Worm (Caenorhabditis elegans) whole organism, young adult: ENCODE measurements around the gene hpo-18.

ENCODE experiments used
- Y56A3A.18 ChIP-seq: fragments of 200-800 bp; sonication (Bioruptor generic); IDR thresholded peaks from 2 replicates; pipeline ENCODE4 v1.3.6; 2022; ENCODE audit warnings: missing genetic modification reagents, missing genetic modification characterization, missing compliant biosample characterization
- aptf-2 ChIP-seq: fragments of 200-800 bp; sonication (Bioruptor generic); conservative IDR thresholded peaks from 2 replicates; pipeline ENCODE4 v1.3.6; 2022; ENCODE audit warnings: missing genetic modification reagents, missing genetic modification characterization, missing compliant biosample characterization
- ceh-79 ChIP-seq: sonication (generic microtip); optimal IDR thresholded peaks from 2 replicates; lab custom pipeline; 2017; ENCODE audit warnings: mild to moderate bottlenecking, missing genetic modification characterization, missing compliant biosample characterization
- dox-1 ChIP-seq: fragments of 200-800 bp; sonication (Bioruptor generic); IDR thresholded peaks from 2 replicates; pipeline ENCODE4 v1.3.6; 2022; ENCODE audit warnings: missing genetic modification reagents, missing genetic modification characterization, missing compliant biosample characterization
- dpl-1 ChIP-seq: fragments of 150-350 bp; optimal IDR thresholded peaks from 2 replicates; lab custom pipeline; 2014; ENCODE audit warnings: missing biosample characterization, missing genetic modification reagents, missing genetic modification characterization
- him-1 ChIP-seq: sonication (generic microtip); optimal IDR thresholded peaks from 2 replicates; lab custom pipeline; 2016; ENCODE audit warnings: missing genotype, missing genetic modification reagents, missing genetic modification characterization, missing compliant biosample characterization
- hrde-1 ChIP-seq: sonication (generic microtip); optimal IDR thresholded peaks from 2 replicates; lab custom pipeline; 2016; ENCODE audit warnings: missing genetic modification characterization, mild to moderate bottlenecking, missing compliant biosample characterization, moderate library complexity, missing genotype, missing genetic modification reagents, borderline replicate concordance
- hsf-1 ChIP-seq: fragments of 200-800 bp; sonication (Bioruptor generic); IDR thresholded peaks from 2 replicates; pipeline ENCODE4 v1.3.6; 2022; ENCODE audit warnings: missing genetic modification reagents, missing genetic modification characterization, missing compliant biosample characterization
- madf-6 ChIP-seq: fragments of 200-800 bp; sonication (Bioruptor generic); IDR thresholded peaks from 2 replicates; pipeline ENCODE4 v1.3.6; 2022; ENCODE audit warnings: missing genetic modification reagents, missing genetic modification characterization, missing compliant biosample characterization
- nfya-1 ChIP-seq: sonication (generic microtip); optimal IDR thresholded peaks from 2 replicates; lab custom pipeline; 2017; ENCODE audit warnings: antibody characterized with exemption, missing compliant biosample characterization, missing genetic modification characterization, borderline replicate concordance; ENCODE audit not compliant: insufficient read depth
- repo-1 ChIP-seq: sonication (generic microtip); optimal IDR thresholded peaks from 2 replicates; lab custom pipeline; 2017; ENCODE audit warnings: mild to moderate bottlenecking, missing genetic modification characterization, missing compliant biosample characterization

DNA sequence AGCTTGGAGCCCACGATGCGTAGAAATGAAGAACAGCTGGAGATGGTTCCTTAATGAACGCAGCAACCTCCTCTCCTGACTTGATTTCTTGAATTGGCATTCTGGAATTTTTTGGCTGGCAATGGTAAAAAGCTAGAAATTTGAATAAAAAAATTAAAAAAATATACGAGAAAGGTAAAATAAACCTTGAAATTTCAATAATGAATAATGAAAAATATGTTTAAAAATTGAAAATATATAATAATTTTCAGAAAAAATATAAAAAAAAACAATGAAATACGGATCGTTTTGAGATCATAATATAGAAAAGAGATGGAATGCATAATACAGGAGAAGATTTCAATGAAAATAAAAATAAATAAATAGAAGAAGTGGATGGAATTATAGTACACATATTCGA is 5.0 kb downstream of the hpo-18 start, which contains the start of gene glrx-3:
- TF ChIP-seq hsf-1 (GFP tag; lab: Robert Waterston, UW) (no peak), dpl-1 (no peak), him-1 (tag; lab: Kevin White, UChicago) (no peak), Y56A3A.18 (GFP tag; lab: Robert Waterston, UW) (no peak), hrde-1 (tag; lab: Kevin White, UChicago) (no peak), ceh-79 (tag; lab: Kevin White, UChicago) (no peak), nfya-1 (tag; lab: Kevin White, UChicago) (no peak), aptf-2 (GFP tag; lab: Robert Waterston, UW) (no peak), dox-1 (GFP tag; lab: Robert Waterston, UW) (no peak), madf-6 (GFP tag; lab: Robert Waterston, UW) (0 out of 2 replicates have a peak, but pooled peaks have one; percentile 26), repo-1 (tag; lab: Kevin White, UChicago) (no peak)
